Fruit fly (Drosophila melanogaster) whole organism, prepupa: Measurements from ENCODE around the gene CG14856.

Source experiments
- Blimp-1 ChIP-seq: fragments of 200-800 bp; sonication (Bioruptor generic); optimal IDR thresholded peaks from 3 replicates; lab custom pipeline; 2017; ENCODE audit warnings: missing biosample characterization, missing genetic modification characterization, mild to moderate bottlenecking, moderate library complexity, missing genetic modification reagents
- CG10669 ChIP-seq: fragments of 200-800 bp; sonication (Bioruptor generic); optimal IDR thresholded peaks from 3 replicates; lab custom pipeline; 2018; ENCODE audit warnings: missing biosample characterization, mild to moderate bottlenecking, missing genetic modification characterization, moderate library complexity
- CG11294 ChIP-seq: fragments of 200-800 bp; sonication (Bioruptor generic); IDR thresholded peaks from 2 replicates; pipeline ENCODE4 v1.3.6; 2022; ENCODE audit warnings: missing biosample characterization, missing genetic modification characterization
- CG11762 ChIP-seq: fragments of 200-800 bp; sonication (Bioruptor generic); optimal IDR thresholded peaks from 3 replicates; lab custom pipeline; 2016; ENCODE audit warnings: missing biosample characterization, missing genetic modification characterization; ENCODE audit not compliant: insufficient read depth
- CG11902 ChIP-seq: fragments of 200-800 bp; sonication (Bioruptor generic); optimal IDR thresholded peaks from 3 replicates; lab custom pipeline; 2016; ENCODE audit warnings: missing biosample characterization, missing genetic modification characterization
- CG1621 ChIP-seq: fragments of 200-800 bp; sonication (Bioruptor generic); optimal IDR thresholded peaks from 3 replicates; lab custom pipeline; 2018; ENCODE audit warnings: missing biosample characterization, mild to moderate bottlenecking, missing genetic modification characterization
- CG16779 ChIP-seq: fragments of 200-800 bp; sonication (Bioruptor generic); optimal IDR thresholded peaks from 3 replicates; lab custom pipeline; 2017; ENCODE audit warnings: missing biosample characterization, mild to moderate bottlenecking, missing genetic modification characterization
- CG3032 ChIP-seq: fragments of 200-800 bp; optimal IDR thresholded peaks from 2 replicates; lab custom pipeline; 2019; ENCODE audit warnings: missing biosample characterization, mild to moderate bottlenecking, missing genetic modification characterization, moderate library complexity
- CG31627 ChIP-seq: fragments of 200-800 bp; sonication (Bioruptor generic); optimal IDR thresholded peaks from 3 replicates; lab custom pipeline; 2016; ENCODE audit warnings: missing biosample characterization, missing genetic modification characterization
- CG32006 ChIP-seq: fragments of 200-800 bp; sonication (Bioruptor generic); optimal IDR thresholded peaks from 3 replicates; lab custom pipeline; 2017; ENCODE audit warnings: missing biosample characterization, mild to moderate bottlenecking, missing genetic modification characterization
- CG3919 ChIP-seq: fragments of 200-800 bp; sonication (Bioruptor generic); optimal IDR thresholded peaks from 3 replicates; lab custom pipeline; 2016; ENCODE audit warnings: missing biosample characterization, missing genetic modification characterization
- CG4318 ChIP-seq: fragments of 200-800 bp; sonication (Bioruptor generic); optimal IDR thresholded peaks from 3 replicates; lab custom pipeline; 2017; ENCODE audit warnings: missing biosample characterization, mild to moderate bottlenecking, missing genetic modification characterization
- CG6276 ChIP-seq: fragments of 200-800 bp; sonication (Bioruptor generic); optimal IDR thresholded peaks from 2 replicates; lab custom pipeline; 2017; ENCODE audit warnings: missing biosample characterization, mild to moderate bottlenecking, missing genetic modification characterization
- CG6792 ChIP-seq: fragments of 200-800 bp; sonication (Bioruptor generic); optimal IDR thresholded peaks from 3 replicates; lab custom pipeline; 2016; ENCODE audit warnings: missing biosample characterization, missing genetic modification characterization
- CG7368 ChIP-seq: fragments of 200-800 bp; sonication (Bioruptor generic); optimal IDR thresholded peaks from 3 replicates; lab custom pipeline; 2016; ENCODE audit warnings: missing biosample characterization, missing genetic modification characterization
- CG8119 ChIP-seq: fragments of 200-800 bp; sonication (Bioruptor generic); IDR thresholded peaks from 3 replicates; pipeline ENCODE4 v1.3.6; 2022; ENCODE audit warnings: missing biosample characterization, missing genetic modification characterization
- CG8632 ChIP-seq: fragments of 200-800 bp; sonication (Bioruptor generic); optimal IDR thresholded peaks from 3 replicates; lab custom pipeline; 2016; ENCODE audit warnings: missing biosample characterization, missing genetic modification characterization
- CG9139 ChIP-seq: fragments of 200-800 bp; sonication (Bioruptor generic); optimal IDR thresholded peaks from 3 replicates; lab custom pipeline; 2017; ENCODE audit warnings: missing biosample characterization, mild to moderate bottlenecking, missing genetic modification characterization
- Eip75B ChIP-seq: fragments of 200-800 bp; sonication (Bioruptor generic); optimal IDR thresholded peaks from 3 replicates; lab custom pipeline; 2016; ENCODE audit warnings: missing biosample characterization, missing genetic modification characterization
- Eip78C ChIP-seq: fragments of 200-800 bp; sonication (Bioruptor generic); peaks from one replicate; lab custom pipeline; 2016; ENCODE audit warnings: missing biosample characterization, missing genetic modification characterization
- Eip93F ChIP-seq: fragments of 200-800 bp; sonication (Bioruptor generic); optimal IDR thresholded peaks from 2 replicates; lab custom pipeline; 2016; ENCODE audit warnings: missing biosample characterization, mild to moderate bottlenecking, missing genetic modification characterization
- Ets21C ChIP-seq: fragments of 200-800 bp; sonication (Bioruptor generic); optimal IDR thresholded peaks from 3 replicates; lab custom pipeline; 2016; ENCODE audit warnings: missing biosample characterization, missing genetic modification characterization
- Ets96B ChIP-seq: fragments of 200-800 bp; optimal IDR thresholded peaks from 2 replicates; lab custom pipeline; 2019; ENCODE audit warnings: missing biosample characterization, mild to moderate bottlenecking, missing genetic modification characterization, moderate library complexity
- Gug ChIP-seq: fragments of 200-800 bp; sonication (Bioruptor generic); IDR thresholded peaks from 2 replicates; pipeline ENCODE4 v1.3.6; 2022; ENCODE audit warnings: missing biosample characterization, missing genetic modification characterization
- Hr4 ChIP-seq: fragments of 200-800 bp; sonication (Bioruptor generic); optimal IDR thresholded peaks from 3 replicates; lab custom pipeline; 2016; ENCODE audit warnings: missing biosample characterization, missing genetic modification characterization
- Lpt ChIP-seq: fragments of 200-800 bp; sonication (Bioruptor generic); optimal IDR thresholded peaks from 3 replicates; lab custom pipeline; 2016; ENCODE audit warnings: missing biosample characterization, missing genetic modification characterization
- Met ChIP-seq: fragments of 200-800 bp; sonication (Bioruptor generic); optimal IDR thresholded peaks from 3 replicates; lab custom pipeline; 2016; ENCODE audit warnings: missing biosample characterization, missing genetic modification characterization
- OdsH ChIP-seq: fragments of 200-800 bp; sonication (Bioruptor generic); optimal IDR thresholded peaks from 3 replicates; lab custom pipeline; 2016; ENCODE audit warnings: missing biosample characterization, missing genetic modification characterization
- Smox ChIP-seq: fragments of 200-800 bp; sonication (Bioruptor generic); optimal IDR thresholded peaks from 3 replicates; lab custom pipeline; 2016; ENCODE audit warnings: missing biosample characterization, missing genetic modification characterization
- Sox15 ChIP-seq: fragments of 200-800 bp; sonication (Bioruptor generic); optimal IDR thresholded peaks from 3 replicates; lab custom pipeline; 2016; ENCODE audit warnings: missing biosample characterization, missing genetic modification characterization
- achi ChIP-seq: fragments of 200-800 bp; sonication (Bioruptor generic); optimal IDR thresholded peaks from 3 replicates; lab custom pipeline; 2016; ENCODE audit warnings: missing biosample characterization, missing genetic modification characterization
- acj6 ChIP-seq: fragments of 200-800 bp; sonication (Bioruptor generic); optimal IDR thresholded peaks from 3 replicates; lab custom pipeline; 2016; ENCODE audit warnings: missing biosample characterization, missing genetic modification characterization
- cyc ChIP-seq: fragments of 200-800 bp; sonication (Bioruptor generic); optimal IDR thresholded peaks from 3 replicates; lab custom pipeline; 2016; ENCODE audit warnings: missing biosample characterization, missing genetic modification characterization
- dac ChIP-seq: fragments of 200-800 bp; sonication (Bioruptor generic); optimal IDR thresholded peaks from 2 replicates; lab custom pipeline; 2017; ENCODE audit warnings: missing biosample characterization, mild to moderate bottlenecking, missing genetic modification characterization
- dsx ChIP-seq: fragments of 200-800 bp; optimal IDR thresholded peaks from 3 replicates; lab custom pipeline; 2019; ENCODE audit warnings: missing biosample characterization, mild to moderate bottlenecking, missing genetic modification characterization, moderate library complexity; ENCODE audit not compliant: poor library complexity, severe bottlenecking
- eg ChIP-seq: fragments of 200-800 bp; sonication (Bioruptor generic); IDR thresholded peaks from 3 replicates; pipeline ENCODE4 v1.3.6; 2022; ENCODE audit warnings: missing biosample characterization, missing genetic modification characterization
- esn ChIP-seq: fragments of 200-800 bp; sonication (Bioruptor generic); optimal IDR thresholded peaks from 2 replicates; lab custom pipeline; 2016; ENCODE audit warnings: missing biosample characterization, mild to moderate bottlenecking, missing genetic modification characterization, moderate library complexity
- fd85E ChIP-seq: fragments of 200-800 bp; sonication (Bioruptor generic); optimal IDR thresholded peaks from 3 replicates; lab custom pipeline; 2016; ENCODE audit warnings: missing biosample characterization, missing genetic modification characterization
- fkh ChIP-seq: fragments of 200-800 bp; sonication (Bioruptor generic); optimal IDR thresholded peaks from 3 replicates; lab custom pipeline; 2017; ENCODE audit warnings: missing biosample characterization, mild to moderate bottlenecking, missing genetic modification characterization, moderate library complexity
- lz ChIP-seq: fragments of 200-800 bp; sonication (Bioruptor generic); optimal IDR thresholded peaks from 3 replicates; lab custom pipeline; 2016; ENCODE audit warnings: missing biosample characterization, missing genetic modification characterization
- net ChIP-seq: fragments of 200-800 bp; sonication (Bioruptor generic); optimal IDR thresholded peaks from 3 replicates; lab custom pipeline; 2016; ENCODE audit warnings: missing biosample characterization, missing genetic modification characterization
- pdm3 ChIP-seq: fragments of 200-800 bp; sonication (Bioruptor generic); optimal IDR thresholded peaks from 3 replicates; lab custom pipeline; 2016; ENCODE audit warnings: missing biosample characterization, missing genetic modification characterization
- spab ChIP-seq: fragments of 200-800 bp; sonication (Bioruptor generic); optimal IDR thresholded peaks from 2 replicates; lab custom pipeline; 2017; ENCODE audit warnings: missing biosample characterization, mild to moderate bottlenecking, missing genetic modification characterization, missing genetic modification reagents
- ss ChIP-seq, 2 experiments: fragments of 200-800 bp; sonication (Bioruptor generic); optimal IDR thresholded peaks; 2 replicates in 1 of 2; 3 replicates in 1 of 2; lab custom pipeline; 2017 to 2018; ENCODE audit warnings: mild to moderate bottlenecking in 2 of 2, missing biosample characterization in 2 of 2, missing genetic modification characterization in 2 of 2, moderate library complexity in 1 of 2
- vri ChIP-seq: fragments of 200-800 bp; sonication (Bioruptor generic); optimal IDR thresholded peaks from 3 replicates; lab custom pipeline; 2016; ENCODE audit warnings: missing biosample characterization, mild to moderate bottlenecking, missing genetic modification characterization

CG14856 gene

DNA sequence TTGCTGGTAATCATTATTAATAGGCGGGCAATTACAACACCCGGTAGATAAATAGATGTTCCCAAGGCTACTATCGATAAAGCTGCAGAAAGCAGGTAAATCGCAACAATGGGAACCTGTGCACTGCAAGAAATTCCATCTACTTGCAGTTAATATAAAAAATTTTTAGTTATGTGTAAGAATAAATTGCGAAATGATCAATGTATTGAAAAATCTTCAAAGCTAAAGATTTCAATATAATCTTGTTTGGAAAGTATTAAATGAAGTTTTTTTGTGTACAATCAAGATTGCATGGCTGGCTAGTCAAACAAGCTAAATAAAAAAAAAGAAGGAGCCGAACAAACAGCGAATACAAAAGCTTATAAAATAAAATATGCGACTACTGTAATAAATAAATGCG, 23.4 kb upstream of the CG14856 start (continued):
- TF ChIP-seq Ets21C (GFP tag; lab: Kevin White, UChicago) (no peak), Ets96B (tag; lab: Kevin White, UChicago) (peak; percentile 46), spab (GFP tag; lab: Kevin White, UChicago) (no peak), CG32006 (GFP tag; lab: Kevin White, UChicago) (peak; percentile 72), CG9139 (GFP tag; lab: Kevin White, UChicago) (no peak), CG10669 (peak; percentile 30), vri (peak; percentile 0), CG4318 (GFP tag; lab: Kevin White, UChicago) (peak; percentile 30), dac (peak; percentile 35), CG16779 (tag; lab: Kevin White, UChicago) (peak; percentile 11), CG6792 (GFP tag; lab: Kevin White, UChicago) (peak; percentile 40), CG11762 (no peak), Sox15 (GFP tag; lab: Kevin White, UChicago) (peak; percentile 16), Eip78C (GFP tag; lab: Kevin White, UChicago) (peak; percentile 91), CG8119 (peak; percentile 81), CG7368 (GFP tag; lab: Kevin White, UChicago) (no peak), Gug (GFP tag; lab: Robert Waterston, UW) (peak; percentile 42; the same call in 1 of the 2 replicates), dsx (GFP tag; lab: Kevin White, UChicago) (peak; percentile 31), Smox (GFP tag; lab: Kevin White, UChicago) (peak; percentile 8), CG6276 (GFP tag; lab: Kevin White, UChicago) (peak; percentile 46), CG3919 (peak; percentile 53), CG1621 (no peak), CG11294 (GFP tag; lab: Robert Waterston, UW) (0 out of 2 replicates have a peak, but pooled peaks have one; percentile 28), cyc (GFP tag; lab: Kevin White, UChicago) (peak; percentile 17), ss (GFP tag; optimal IDR thresholded peaks at IDR 0.05; lab: Kevin White, UChicago) (peak in 1 of 2 experiments; percentile 48), fd85E (GFP tag; lab: Kevin White, UChicago) (no peak), Met (GFP tag; lab: Kevin White, UChicago) (peak; percentile 45), fkh (GFP tag; lab: Kevin White, UChicago) (no peak), eg (GFP tag; lab: Robert Waterston, UW) (peak; percentile 83), Eip93F (no peak), Hr4 (GFP tag; lab: Kevin White, UChicago) (peak; percentile 74), CG11902 (GFP tag; lab: Kevin White, UChicago) (no peak), CG3032 (tag; lab: Kevin White, UChicago) (peak; percentile 43), OdsH (GFP tag; lab: Kevin White, UChicago) (peak; percentile 72), CG8632 (GFP tag; lab: Kevin White, UChicago) (peak; percentile 36), Eip75B (GFP tag; lab: Kevin White, UChicago) (peak; percentile 70), acj6 (GFP tag; lab: Kevin White, UChicago) (peak; percentile 56), CG31627 (peak; percentile 26)

- TF ChIP-seq CG11902 (GFP tag; lab: Kevin White, UChicago) = no peak
- no peak for TF ChIP-seq CG11762
- TF ChIP-seq CG9139 (GFP tag; lab: Kevin White, UChicago) = no peak
- peak; percentile 22 for TF ChIP-seq Eip78C (GFP tag; lab: Kevin White, UChicago)
- TF ChIP-seq CG8632 (GFP tag; lab: Kevin White, UChicago) = no peak
- TF ChIP-seq pdm3 (GFP tag; lab: Kevin White, UChicago) = peak; percentile 1
- TF ChIP-seq esn (GFP tag; lab: Kevin White, UChicago) = peak; percentile 15
- TF ChIP-seq CG6792 (GFP tag; lab: Kevin White, UChicago) = no peak
- TF ChIP-seq lz (GFP tag; lab: Kevin White, UChicago) = peak; percentile 7
- TF ChIP-seq Hr4 (GFP tag; lab: Kevin White, UChicago) = peak; percentile 49
- no peak for TF ChIP-seq CG10669
- TF ChIP-seq CG4318 (GFP tag; lab: Kevin White, UChicago) = peak; percentile 9
- no peak for TF ChIP-seq Blimp-1 (GFP tag; lab: Kevin White, UChicago)
- TF ChIP-seq Lpt (GFP tag; lab: Kevin White, UChicago) = peak; percentile 8
- peak; percentile 34; the same call in 1 of the 3 replicates for TF ChIP-seq CG8119
- TF ChIP-seq CG32006 (GFP tag; lab: Kevin White, UChicago) = peak; percentile 43
- TF ChIP-seq achi (GFP tag; lab: Kevin White, UChicago) = peak; percentile 20
- no peak for TF ChIP-seq Gug (GFP tag; lab: Robert Waterston, UW)
- peak; percentile 4 for TF ChIP-seq net (GFP tag; lab: Kevin White, UChicago)
- TF ChIP-seq OdsH (GFP tag; lab: Kevin White, UChicago) = peak; percentile 2
- no peak for TF ChIP-seq cyc (GFP tag; lab: Kevin White, UChicago)
- peak; percentile 5 for TF ChIP-seq acj6 (GFP tag; lab: Kevin White, UChicago)
Measured at dm6 chr3R:14779733-14780278, 19.0 kb upstream of the CG14856 start.
